Fruit fly (Drosophila melanogaster) whole organism, prepupa: Measurements from ENCODE around the gene Coq5.

Experiments
- Blimp-1 ChIP-seq: fragments of 200-800 bp; sonication (Bioruptor generic); optimal IDR thresholded peaks from 3 replicates; lab custom pipeline; 2017; ENCODE audit warnings: missing biosample characterization, missing genetic modification characterization, mild to moderate bottlenecking, moderate library complexity, missing genetic modification reagents
- CG10631 ChIP-seq: fragments of 200-800 bp; sonication (Bioruptor generic); optimal IDR thresholded peaks from 2 replicates; lab custom pipeline; 2016; ENCODE audit warnings: missing biosample characterization, missing genetic modification characterization
- CG11762 ChIP-seq: fragments of 200-800 bp; sonication (Bioruptor generic); optimal IDR thresholded peaks from 3 replicates; lab custom pipeline; 2016; ENCODE audit warnings: missing biosample characterization, missing genetic modification characterization; ENCODE audit not compliant: insufficient read depth
- CG15336 ChIP-seq: fragments of 200-800 bp; sonication (Bioruptor generic); IDR thresholded peaks from 2 replicates; pipeline ENCODE4 v1.3.6; 2022; ENCODE audit warnings: missing biosample characterization, missing genetic modification characterization
- CG1621 ChIP-seq: fragments of 200-800 bp; sonication (Bioruptor generic); optimal IDR thresholded peaks from 3 replicates; lab custom pipeline; 2018; ENCODE audit warnings: missing biosample characterization, mild to moderate bottlenecking, missing genetic modification characterization
- CG16779 ChIP-seq: fragments of 200-800 bp; sonication (Bioruptor generic); optimal IDR thresholded peaks from 3 replicates; lab custom pipeline; 2017; ENCODE audit warnings: missing biosample characterization, mild to moderate bottlenecking, missing genetic modification characterization
- CG31627 ChIP-seq: fragments of 200-800 bp; sonication (Bioruptor generic); optimal IDR thresholded peaks from 3 replicates; lab custom pipeline; 2016; ENCODE audit warnings: missing biosample characterization, missing genetic modification characterization
- CG32006 ChIP-seq: fragments of 200-800 bp; sonication (Bioruptor generic); optimal IDR thresholded peaks from 3 replicates; lab custom pipeline; 2017; ENCODE audit warnings: missing biosample characterization, mild to moderate bottlenecking, missing genetic modification characterization
- CG34406 ChIP-seq: fragments of 200-800 bp; sonication (Bioruptor generic); optimal IDR thresholded peaks from 3 replicates; lab custom pipeline; 2016; ENCODE audit warnings: missing biosample characterization, missing genetic modification characterization
- CG4318 ChIP-seq: fragments of 200-800 bp; sonication (Bioruptor generic); optimal IDR thresholded peaks from 3 replicates; lab custom pipeline; 2017; ENCODE audit warnings: missing biosample characterization, mild to moderate bottlenecking, missing genetic modification characterization
- CG6163 ChIP-seq: fragments of 200-800 bp; sonication (Bioruptor generic); IDR thresholded peaks from 3 replicates; pipeline ENCODE4 v1.3.6; 2022; ENCODE audit warnings: missing biosample characterization, missing genetic modification characterization
- CG6792 ChIP-seq: fragments of 200-800 bp; sonication (Bioruptor generic); optimal IDR thresholded peaks from 3 replicates; lab custom pipeline; 2016; ENCODE audit warnings: missing biosample characterization, missing genetic modification characterization
- CG6808 ChIP-seq: fragments of 200-800 bp; sonication (Bioruptor generic); optimal IDR thresholded peaks from 3 replicates; lab custom pipeline; 2017; ENCODE audit warnings: missing biosample characterization, missing genetic modification characterization, mild to moderate bottlenecking, moderate library complexity, missing genetic modification reagents
- CG6854 ChIP-seq: fragments of 200-800 bp; sonication (Bioruptor generic); optimal IDR thresholded peaks from 2 replicates; lab custom pipeline; 2017; ENCODE audit warnings: missing biosample characterization, mild to moderate bottlenecking, missing genetic modification characterization
- CG8119 ChIP-seq: fragments of 200-800 bp; sonication (Bioruptor generic); IDR thresholded peaks from 3 replicates; pipeline ENCODE4 v1.3.6; 2022; ENCODE audit warnings: missing biosample characterization, missing genetic modification characterization
- CG9139 ChIP-seq: fragments of 200-800 bp; sonication (Bioruptor generic); optimal IDR thresholded peaks from 3 replicates; lab custom pipeline; 2017; ENCODE audit warnings: missing biosample characterization, mild to moderate bottlenecking, missing genetic modification characterization
- Eip78C ChIP-seq: fragments of 200-800 bp; sonication (Bioruptor generic); peaks from one replicate; lab custom pipeline; 2016; ENCODE audit warnings: missing biosample characterization, missing genetic modification characterization
- Ets96B ChIP-seq: fragments of 200-800 bp; optimal IDR thresholded peaks from 2 replicates; lab custom pipeline; 2019; ENCODE audit warnings: missing biosample characterization, mild to moderate bottlenecking, missing genetic modification characterization, moderate library complexity
- Gug ChIP-seq: fragments of 200-800 bp; sonication (Bioruptor generic); IDR thresholded peaks from 2 replicates; pipeline ENCODE4 v1.3.6; 2022; ENCODE audit warnings: missing biosample characterization, missing genetic modification characterization
- Hr39 ChIP-seq: fragments of 200-800 bp; sonication (Bioruptor generic); optimal IDR thresholded peaks from 2 replicates; lab custom pipeline; 2016; ENCODE audit warnings: missing biosample characterization, missing genetic modification characterization
- Hr4 ChIP-seq: fragments of 200-800 bp; sonication (Bioruptor generic); optimal IDR thresholded peaks from 3 replicates; lab custom pipeline; 2016; ENCODE audit warnings: missing biosample characterization, missing genetic modification characterization
- Lpt ChIP-seq: fragments of 200-800 bp; sonication (Bioruptor generic); optimal IDR thresholded peaks from 3 replicates; lab custom pipeline; 2016; ENCODE audit warnings: missing biosample characterization, missing genetic modification characterization
- Sox102F ChIP-seq: fragments of 200-800 bp; sonication (Bioruptor generic); optimal IDR thresholded peaks from 2 replicates; lab custom pipeline; 2016; ENCODE audit warnings: missing biosample characterization, mild to moderate bottlenecking, missing genetic modification characterization
- Sox14 ChIP-seq: fragments of 200-800 bp; sonication (Bioruptor generic); optimal IDR thresholded peaks from 3 replicates; lab custom pipeline; 2016; ENCODE audit warnings: missing biosample characterization, missing genetic modification characterization
- Sox15 ChIP-seq: fragments of 200-800 bp; sonication (Bioruptor generic); optimal IDR thresholded peaks from 3 replicates; lab custom pipeline; 2016; ENCODE audit warnings: missing biosample characterization, missing genetic modification characterization
- achi ChIP-seq: fragments of 200-800 bp; sonication (Bioruptor generic); optimal IDR thresholded peaks from 3 replicates; lab custom pipeline; 2016; ENCODE audit warnings: missing biosample characterization, missing genetic modification characterization
- acj6 ChIP-seq: fragments of 200-800 bp; sonication (Bioruptor generic); optimal IDR thresholded peaks from 3 replicates; lab custom pipeline; 2016; ENCODE audit warnings: missing biosample characterization, missing genetic modification characterization
- cyc ChIP-seq: fragments of 200-800 bp; sonication (Bioruptor generic); optimal IDR thresholded peaks from 3 replicates; lab custom pipeline; 2016; ENCODE audit warnings: missing biosample characterization, missing genetic modification characterization
- dac ChIP-seq: fragments of 200-800 bp; sonication (Bioruptor generic); optimal IDR thresholded peaks from 2 replicates; lab custom pipeline; 2017; ENCODE audit warnings: missing biosample characterization, mild to moderate bottlenecking, missing genetic modification characterization
- dsx ChIP-seq: fragments of 200-800 bp; optimal IDR thresholded peaks from 3 replicates; lab custom pipeline; 2019; ENCODE audit warnings: missing biosample characterization, mild to moderate bottlenecking, missing genetic modification characterization, moderate library complexity; ENCODE audit not compliant: poor library complexity, severe bottlenecking
- fkh ChIP-seq: fragments of 200-800 bp; sonication (Bioruptor generic); optimal IDR thresholded peaks from 3 replicates; lab custom pipeline; 2017; ENCODE audit warnings: missing biosample characterization, mild to moderate bottlenecking, missing genetic modification characterization, moderate library complexity
- lz ChIP-seq: fragments of 200-800 bp; sonication (Bioruptor generic); optimal IDR thresholded peaks from 3 replicates; lab custom pipeline; 2016; ENCODE audit warnings: missing biosample characterization, missing genetic modification characterization
- salr ChIP-seq, 2 experiments: fragments of 200-800 bp; sonication (Bioruptor generic); optimal IDR thresholded peaks; 3 replicates each; lab custom pipeline; 2016 to 2018; ENCODE audit warnings: missing biosample characterization in 2 of 2, missing genetic modification characterization in 2 of 2, mild to moderate bottlenecking in 1 of 2
- spab ChIP-seq: fragments of 200-800 bp; sonication (Bioruptor generic); optimal IDR thresholded peaks from 2 replicates; lab custom pipeline; 2017; ENCODE audit warnings: missing biosample characterization, mild to moderate bottlenecking, missing genetic modification characterization, missing genetic modification reagents
- svp ChIP-seq: fragments of 200-800 bp; sonication (Bioruptor generic); peaks from one replicate; lab custom pipeline; 2016; ENCODE audit warnings: missing biosample characterization, missing genetic modification characterization
- topi ChIP-seq: fragments of 200-800 bp; sonication (Bioruptor generic); optimal IDR thresholded peaks from 3 replicates; lab custom pipeline; 2016; ENCODE audit warnings: missing biosample characterization, missing genetic modification characterization
- vri ChIP-seq: fragments of 200-800 bp; sonication (Bioruptor generic); optimal IDR thresholded peaks from 3 replicates; lab custom pipeline; 2016; ENCODE audit warnings: missing biosample characterization, mild to moderate bottlenecking, missing genetic modification characterization

Coq5 gene

dm6 chrX:13214056-13214455 is 19.7 kb upstream of the Coq5 start (continued):
- TF ChIP-seq acj6 (GFP tag; lab: Kevin White, UChicago), result peak; percentile 68
- TF ChIP-seq CG1621 (tag; lab: Kevin White, UChicago), result peak; percentile 43
- TF ChIP-seq dac, result peak; percentile 1
- TF ChIP-seq spab, result no peak
- TF ChIP-seq Ets96B (tag; lab: Kevin White, UChicago), result peak; percentile 23
- peak; percentile 65 for TF ChIP-seq CG10631
- peak; percentile 43 for TF ChIP-seq Sox102F (GFP tag; lab: Kevin White, UChicago)
- peak; percentile 78 for TF ChIP-seq svp
- TF ChIP-seq lz (GFP tag; lab: Kevin White, UChicago), result peak; percentile 54
- peak; percentile 68 for TF ChIP-seq topi (GFP tag; lab: Kevin White, UChicago)
- TF ChIP-seq Gug (GFP tag; lab: Robert Waterston, UW), result peak; percentile 65
- TF ChIP-seq CG9139 (GFP tag; lab: Kevin White, UChicago), result no peak
- TF ChIP-seq Blimp-1, result no peak
- TF ChIP-seq CG34406, result peak; percentile 46
- TF ChIP-seq Eip78C, result peak; percentile 92
- peak; percentile 55 for TF ChIP-seq CG6792 (GFP tag; lab: Kevin White, UChicago)
- TF ChIP-seq achi (GFP tag; lab: Kevin White, UChicago), result peak; percentile 58
- TF ChIP-seq fkh (GFP tag; lab: Kevin White, UChicago), result no peak
- peak; percentile 66 for TF ChIP-seq CG32006 (GFP tag; lab: Kevin White, UChicago)
- TF ChIP-seq CG6808 (GFP tag; lab: Kevin White, UChicago), result no peak
- TF ChIP-seq Sox15, result no peak
- TF ChIP-seq Hr4 (GFP tag; lab: Kevin White, UChicago), result peak; percentile 73

dm6 chrX:13212138-13212481 is 17.8 kb upstream of the Coq5 start, which contains the start of gene REG:
Gene REG, plus strand, starts transcription at chrX:13212325.
- TF ChIP-seq Eip78C (peak; percentile 28), Hr39 (GFP tag; lab: Kevin White, UChicago) (no peak), salr (GFP tag; optimal IDR thresholded peaks at IDR 0.05; lab: Kevin White, UChicago) (no peak)
- TF ChIP-seq, all 60 proteins: peak for 1

dm6 chrX:13211357-13212137 is 17.2 kb upstream of the Coq5 start, which contains the start of gene sno:
Gene sno, minus strand, starts transcription at chrX:13211674.
- TF ChIP-seq CG11762 (GFP tag; lab: Kevin White, UChicago), result no peak
- peak; percentile 61 for TF ChIP-seq vri
- no peak for TF ChIP-seq CG16779 (tag; lab: Kevin White, UChicago)
- no peak for TF ChIP-seq CG6854 (GFP tag; lab: Kevin White, UChicago)
- no peak for TF ChIP-seq CG31627 (GFP tag; lab: Kevin White, UChicago)
- TF ChIP-seq Blimp-1, result no peak
- peak; percentile 56 for TF ChIP-seq achi (GFP tag; lab: Kevin White, UChicago)
- no peak for TF ChIP-seq topi (GFP tag; lab: Kevin White, UChicago)
- no peak for TF ChIP-seq CG4318 (GFP tag; lab: Kevin White, UChicago)
- TF ChIP-seq CG8119 (GFP tag; lab: Robert Waterston, UW), result no peak
- TF ChIP-seq Gug (GFP tag; lab: Robert Waterston, UW), result no peak
- no peak for TF ChIP-seq Sox14
- TF ChIP-seq Ets96B (tag; lab: Kevin White, UChicago), result no peak
- TF ChIP-seq CG6163 (GFP tag; lab: Robert Waterston, UW), result peak; percentile 23; the same call in 1 of the 3 replicates
- TF ChIP-seq CG15336 (GFP tag; lab: Robert Waterston, UW), result peak; percentile 20; the same call in 1 of the 2 replicates
- no peak for TF ChIP-seq cyc (GFP tag; lab: Kevin White, UChicago)
- TF ChIP-seq Hr39 (GFP tag; lab: Kevin White, UChicago), result no peak
- TF ChIP-seq Eip78C, result peak; percentile 40
- peak; percentile 39 for TF ChIP-seq svp
- no peak for TF ChIP-seq CG1621 (tag; lab: Kevin White, UChicago)
- peak; percentile 7 for TF ChIP-seq CG10631
- no peak for TF ChIP-seq dsx (GFP tag; lab: Kevin White, UChicago)
- no peak for TF ChIP-seq Lpt (GFP tag; lab: Kevin White, UChicago)
- TF ChIP-seq, all 60 proteins: peak for 7
